Fruit fly (Drosophila melanogaster): ENCODE results near the gene Dph4.

Dph4 gene

dm6 chr3R:5649903-5650302 lies 26.0 kb upstream of the Dph4 start:
- no peak for TF ChIP-seq noc (tag; optimal IDR thresholded peaks at IDR 0.05)

dm6 chr3R:5648569-5649476 lies 24.9 kb upstream of the Dph4 start, which contains the start of the genes MTA1-like and Sec23:
TSS of gene MTA1-like (minus strand) at chr3R:5648738.
TSS of gene Sec23 (plus strand) at chr3R:5649065.
- peak; percentile 66 for TF ChIP-seq noc (tag; optimal IDR thresholded peaks at IDR 0.05)

dm6 chr3R:5647705-5648568 lies 24.0 kb upstream of the Dph4 start:
- TF ChIP-seq noc (tag; optimal IDR thresholded peaks at IDR 0.05) = peak; percentile 24

dm6 chr3R:5643421-5643820 lies 19.5 kb upstream of the Dph4 start:
- TF ChIP-seq noc (tag; optimal IDR thresholded peaks at IDR 0.05) = no peak

- TF ChIP-seq noc (tag; optimal IDR thresholded peaks at IDR 0.05) = peak; percentile 7
Observed at dm6 chr3R:5636519-5637430, 12.8 kb upstream of the Dph4 start, which contains the start of the genes CG31548 and CG12170. TSS of gene CG31548 (minus strand) at chr3R:5636852. TSS of gene CG12170 (plus strand) at chr3R:5637234.

- TF ChIP-seq noc (tag; optimal IDR thresholded peaks at IDR 0.05) = no peak
Observed at dm6 chr3R:5635524-5635923, 11.6 kb upstream of the Dph4 start, which contains the start of gene CG31546. TSS of gene CG31546 (minus strand) at chr3R:5635624.

dm6 chr3R:5633437-5633836 lies 9.5 kb upstream of the Dph4 start, which contains the start of gene CG12171:
TSS of gene CG12171 (plus strand) at chr3R:5633627.
- TF ChIP-seq noc (tag; optimal IDR thresholded peaks at IDR 0.05) = peak; percentile 18

dm6 chr3R:5632182-5632581 lies 8.3 kb upstream of the Dph4 start, which contains the start of gene CG31549:
TSS of gene CG31549 (plus strand) at chr3R:5632192.
- no peak for TF ChIP-seq noc (tag; optimal IDR thresholded peaks at IDR 0.05)

- TF ChIP-seq noc (tag; optimal IDR thresholded peaks at IDR 0.05) = no peak
Observed at dm6 chr3R:5627552-5627951, 3.6 kb upstream of the Dph4 start, which contains the start of gene CG31551. TSS of gene CG31551 (plus strand) at chr3R:5627852.

- peak; percentile 46 for TF ChIP-seq noc (tag; optimal IDR thresholded peaks at IDR 0.05)
Observed at dm6 chr3R:5622985-5623630, 817 bp downstream of the Dph4 start.

dm6 chr3R:5622406-5622752 lies 1.5 kb downstream of the Dph4 start:
- TF ChIP-seq noc (tag; optimal IDR thresholded peaks at IDR 0.05) = no peak

- TF ChIP-seq noc (tag; optimal IDR thresholded peaks at IDR 0.05) = no peak
Observed at dm6 chr3R:5621714-5622405, 2.1 kb downstream of the Dph4 start.

dm6 chr3R:5620387-5620956 lies 3.5 kb downstream of the Dph4 start:
- peak; percentile 76 for TF ChIP-seq noc (tag; optimal IDR thresholded peaks at IDR 0.05)

All from whole organism, larva.